Fruit fly (Drosophila melanogaster): ENCODE results near the gene fd3F.

The fd3F gene

dm6 chrX:3777236-3777635, 24.9 kb upstream of the fd3F start (continued):
- TF ChIP-seq pfk (GFP tag; optimal IDR thresholded peaks at IDR 0.05) = peak; percentile 70
- no peak for TF ChIP-seq al (GFP tag; IDR thresholded peaks at IDR 0.05)
- TF ChIP-seq CG7928 (GFP tag; optimal IDR thresholded peaks at IDR 0.05) = no peak
- TF ChIP-seq CG6791 (GFP tag; IDR thresholded peaks at IDR 0.05; ENCODE audit: partially characterized antibody) = no peak
- TF ChIP-seq z (GFP tag; IDR thresholded peaks at IDR 0.05) = peak; percentile 84
- TF ChIP-seq Mad (GFP tag; optimal IDR thresholded peaks at IDR 0.05) = peak; percentile 46
- no peak for TF ChIP-seq CG30403 (GFP tag; optimal IDR thresholded peaks at IDR 0.05)
- no peak for TF ChIP-seq CG14050 (GFP tag; IDR thresholded peaks at IDR 0.05)
- TF ChIP-seq CG13123 (GFP tag; optimal IDR thresholded peaks at IDR 0.05) = no peak
- no peak for TF ChIP-seq Hmx (GFP tag; optimal IDR thresholded peaks at IDR 0.05)
- no peak for TF ChIP-seq Rx (GFP tag; IDR thresholded peaks at IDR 0.05)
- TF ChIP-seq croc (GFP tag; conservative IDR thresholded peaks at IDR 0.05) = no peak; the same call in 2 of the 3 replicates
- TF ChIP-seq fru (optimal IDR thresholded peaks at IDR 0.05) = no peak
- peak; percentile 37 for TF ChIP-seq CG8290 (GFP tag; optimal IDR thresholded peaks at IDR 0.05)
- TF ChIP-seq CG8290 (tag; optimal IDR thresholded peaks at IDR 0.05) = peak; percentile 71 to 72
- TF ChIP-seq Lhr (GFP tag; optimal IDR thresholded peaks at IDR 0.05) = peak; percentile 68
- TF ChIP-seq CG33557 (GFP tag; optimal IDR thresholded peaks at IDR 0.05) = peak; percentile 70
- TF ChIP-seq CG10979 (tag; optimal IDR thresholded peaks at IDR 0.05) = no peak
- peak; percentile 76; the same call in 1 of the 2 replicates for TF ChIP-seq rib (GFP tag; IDR thresholded peaks at IDR 0.05)
- TF ChIP-seq CG15514 (GFP tag; optimal IDR thresholded peaks at IDR 0.05) = peak; percentile 57
- TF ChIP-seq tll (GFP tag; optimal IDR thresholded peaks at IDR 0.05) = peak in 1 of 2 experiments; percentile 54
- TF ChIP-seq Vsx1 (GFP tag; optimal IDR thresholded peaks at IDR 0.05) = peak; percentile 66
- peak; percentile 44 for TF ChIP-seq CG17359 (tag; optimal IDR thresholded peaks at IDR 0.05)
- TF ChIP-seq Gug (GFP tag; IDR thresholded peaks at IDR 0.05) = no peak
- TF ChIP-seq CG15269 (tag; optimal IDR thresholded peaks at IDR 0.05) = peak; percentile 30
- no peak for TF ChIP-seq CG7372 (GFP tag; IDR thresholded peaks at IDR 0.05)
- TF ChIP-seq emc (GFP tag; optimal IDR thresholded peaks at IDR 0.05) = no peak
- peak; percentile 25; the same call in 1 of the 3 replicates for TF ChIP-seq dysf (GFP tag; IDR thresholded peaks at IDR 0.05)
- TF ChIP-seq unpg (GFP tag; optimal IDR thresholded peaks at IDR 0.05) = peak; percentile 47
- TF ChIP-seq CG4360 (GFP tag; IDR thresholded peaks at IDR 0.05) = peak; percentile 92
- TF ChIP-seq Bdp1 (GFP tag; optimal IDR thresholded peaks at IDR 0.05) = no peak
- no peak; the same call in 1 of the 2 replicates for TF ChIP-seq E2f1 (GFP tag; IDR thresholded peaks at IDR 0.05)
- peak; percentile 15 for TF ChIP-seq salm (tag; optimal IDR thresholded peaks at IDR 0.05)
- TF ChIP-seq CG9727 (GFP tag; optimal IDR thresholded peaks at IDR 0.05) = peak; percentile 58
- TF ChIP-seq CG17361 (GFP tag; IDR thresholded peaks at IDR 0.05) = no peak
- no peak for TF ChIP-seq CG6654 (GFP tag; optimal IDR thresholded peaks at IDR 0.05)
- peak; percentile 19 for TF ChIP-seq Sox102F (GFP tag; optimal IDR thresholded peaks at IDR 0.05)
- TF ChIP-seq CG8089 (GFP tag; optimal IDR thresholded peaks at IDR 0.05) = peak; percentile 33
- TF ChIP-seq inv (GFP tag; IDR thresholded peaks at IDR 0.05; ENCODE audit: partially characterized antibody) = no peak
- TF ChIP-seq btn (GFP tag; optimal IDR thresholded peaks at IDR 0.05) = no peak
- TF ChIP-seq Taf1 (GFP tag; IDR thresholded peaks at IDR 0.05) = no peak
- no peak for TF ChIP-seq amos (GFP tag; IDR thresholded peaks at IDR 0.05; ENCODE audit: partially characterized antibody)
- no peak for TF ChIP-seq BEAF-32 (GFP tag; optimal IDR thresholded peaks at IDR 0.05)
- TF ChIP-seq CG8924 (tag; optimal IDR thresholded peaks at IDR 0.05) = peak; percentile 64
- TF ChIP-seq aop (GFP tag; IDR thresholded peaks at IDR 0.05) = no peak
- TF ChIP-seq CG13424 (tag; optimal IDR thresholded peaks at IDR 0.05) = peak; percentile 23
- peak; percentile 82 for TF ChIP-seq fd64A (GFP tag; optimal IDR thresholded peaks at IDR 0.05)
- TF ChIP-seq H2.0 (GFP tag; IDR thresholded peaks at IDR 0.05) = no peak
- no peak for TF ChIP-seq ham (GFP tag; IDR thresholded peaks at IDR 0.05)
- TF ChIP-seq lola (GFP tag; optimal IDR thresholded peaks at IDR 0.05) = no peak
- TF ChIP-seq ems (GFP tag; optimal IDR thresholded peaks at IDR 0.05) = no peak

Data from whole organism, embryonic.